Fruit fly (Drosophila melanogaster): Measurements from ENCODE around the gene CG15169.

Gene CG15169

DNA sequence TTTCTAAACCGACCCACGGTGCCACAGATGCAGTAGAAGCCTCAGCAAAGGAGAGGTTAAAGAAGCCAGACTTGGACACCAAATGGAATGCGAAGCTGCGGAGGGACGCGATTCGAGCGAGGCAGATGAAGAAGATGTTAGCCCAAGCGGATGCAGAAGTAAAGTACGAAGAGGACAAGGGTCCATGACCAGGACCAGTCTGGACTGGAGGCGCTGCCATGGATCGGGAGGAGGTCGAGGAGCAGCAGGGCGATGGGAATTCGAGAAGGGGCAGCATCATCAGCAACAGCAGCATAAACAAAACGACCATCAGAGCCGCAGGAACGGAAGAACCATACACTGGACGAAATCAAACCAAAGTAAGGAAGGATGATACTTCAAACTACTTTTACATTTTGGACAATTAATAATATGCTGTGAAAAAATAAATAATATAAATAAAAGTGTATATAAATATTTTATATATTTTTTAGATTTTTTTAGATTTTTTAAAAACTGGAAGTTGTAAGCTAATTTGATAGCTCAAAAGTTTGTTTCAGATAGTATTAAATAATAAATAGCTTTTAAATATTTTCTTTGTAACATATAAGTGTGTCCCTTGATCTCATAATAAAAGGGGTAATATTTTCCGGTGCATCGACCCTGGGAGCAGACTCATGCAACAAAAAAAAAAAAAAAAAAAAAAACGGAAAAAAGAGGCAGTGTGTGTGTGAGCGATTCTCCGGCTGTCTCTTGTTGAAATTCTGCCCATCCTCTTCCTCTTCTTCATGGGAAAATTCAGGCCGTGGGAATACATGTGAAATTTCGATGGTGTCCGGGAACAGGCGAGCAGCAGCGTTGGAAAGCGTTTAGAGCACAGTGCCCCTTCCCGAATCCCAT is 43.9 kb upstream of the CG15169 start (continued):
- TF ChIP-seq CG30403 (GFP tag; optimal IDR thresholded peaks at IDR 0.05) (no peak), CG8388 (GFP tag; optimal IDR thresholded peaks at IDR 0.05) (peak; percentile 53), CG9797 (GFP tag; optimal IDR thresholded peaks at IDR 0.05) (no peak), ken (GFP tag; IDR thresholded peaks at IDR 0.05) (0 out of 3 replicates have a peak, but pooled peaks have one; percentile 33), CG13287 (GFP tag; IDR thresholded peaks at IDR 0.05; ENCODE audit: partially characterized antibody) (no peak), ap (GFP tag; IDR thresholded peaks at IDR 0.05) (no peak), CG17186 (GFP tag; optimal IDR thresholded peaks at IDR 0.05) (no peak), zfh1 (GFP tag; IDR thresholded peaks at IDR 0.05) (0 out of 3 replicates have a peak, but pooled peaks have one; percentile 38), Usf (GFP tag; optimal IDR thresholded peaks at IDR 0.05) (no peak), prd (optimal IDR thresholded peaks at IDR 0.05) (no peak), prd (GFP tag; IDR thresholded peaks at IDR 0.05) (no peak), CG18262 (tag; optimal IDR thresholded peaks at IDR 0.05) (peak; percentile 80), CG13775 (GFP tag; optimal IDR thresholded peaks at IDR 0.05) (peak; percentile 41), fru (optimal IDR thresholded peaks at IDR 0.05) (no peak), Dip2 (GFP tag; IDR thresholded peaks at IDR 0.05) (no peak), NK7.1 (GFP tag; optimal IDR thresholded peaks at IDR 0.05) (no peak), nom (GFP tag; optimal IDR thresholded peaks at IDR 0.05) (peak; percentile 78), crc (GFP tag; optimal IDR thresholded peaks at IDR 0.05) (no peak), CG16813 (GFP tag; IDR thresholded peaks at IDR 0.05; ENCODE audit: partially characterized antibody) (no peak), CG8924 (tag; optimal IDR thresholded peaks at IDR 0.05) (peak; percentile 49), pho (GFP tag; optimal IDR thresholded peaks at IDR 0.05) (no peak), ewg (GFP tag; optimal IDR thresholded peaks at IDR 0.05) (no peak), CG14014 (GFP tag; IDR thresholded peaks at IDR 0.05) (0 out of 2 replicates have a peak, but pooled peaks have one; percentile 29), CG8281 (tag; optimal IDR thresholded peaks at IDR 0.05) (no peak), Scr (GFP tag; IDR thresholded peaks at IDR 0.05; ENCODE audit: partially characterized antibody) (no peak), gcm (GFP tag; optimal IDR thresholded peaks at IDR 0.05) (peak; percentile 30), bsh (GFP tag; optimal IDR thresholded peaks at IDR 0.05) (peak; percentile 68 to 92), row (GFP tag; IDR thresholded peaks at IDR 0.05) (0 out of 3 replicates have a peak, but pooled peaks have one; percentile 29), lab (GFP tag; optimal IDR thresholded peaks at IDR 0.05) (no peak), CG15514 (GFP tag; optimal IDR thresholded peaks at IDR 0.05) (no peak), CG8089 (GFP tag; optimal IDR thresholded peaks at IDR 0.05) (no peak), Bteb2 (GFP tag; optimal IDR thresholded peaks at IDR 0.05) (no peak), CG33557 (GFP tag; optimal IDR thresholded peaks at IDR 0.05) (peak; percentile 32), chm (GFP tag; IDR thresholded peaks at IDR 0.05) (no peak), CG12236 (GFP tag; optimal IDR thresholded peaks at IDR 0.05) (no peak), CG15601 (tag; optimal IDR thresholded peaks at IDR 0.05) (peak; percentile 38), D (optimal IDR thresholded peaks at IDR 0.05) (no peak), D (GFP tag; optimal IDR thresholded peaks at IDR 0.05) (no peak), CG7928 (GFP tag; optimal IDR thresholded peaks at IDR 0.05) (no peak), CG3065 (GFP tag; optimal IDR thresholded peaks at IDR 0.05) (no peak), CG13424 (tag; optimal IDR thresholded peaks at IDR 0.05) (peak; percentile 23), CG1647 (GFP tag; optimal IDR thresholded peaks at IDR 0.05) (no peak), ato (GFP tag; IDR thresholded peaks at IDR 0.05; ENCODE audit: partially characterized antibody) (no peak), CG18011 (GFP tag; optimal IDR thresholded peaks at IDR 0.05) (no peak), CG14710 (tag; optimal IDR thresholded peaks at IDR 0.05) (peak; percentile 64), z (GFP tag; IDR thresholded peaks at IDR 0.05) (peak; percentile 78; the same call in 2 of the 3 replicates), dan (GFP tag; IDR thresholded peaks at IDR 0.05) (no peak), fd96Cb (tag; optimal IDR thresholded peaks at IDR 0.05) (peak; percentile 25), corto (GFP tag; optimal IDR thresholded peaks at IDR 0.05) (peak; percentile 49)

Measured in whole organism, embryonic.